Worm (Caenorhabditis elegans): ENCODE results near the gene F41E6.1.

- TF ChIP-seq snpc-4 (tag; optimal IDR thresholded peaks at IDR 0.05) (no peak), blmp-1 (tag; optimal IDR thresholded peaks at IDR 0.05) (no peak), lin-13 (tag; optimal IDR thresholded peaks at IDR 0.05) (no peak)
Observed at ce11 chrV:8586472-8586871, 35.9 kb upstream of the F41E6.1 start.

All from whole organism, mixed stage, embryonic.